Fruit fly (Drosophila melanogaster) whole organism, embryonic: ENCODE results near the gene Ada2a.
A peak's percentile ranks its signal among the peaks of the same experiment; 100 is the strongest.

Source experiments
- BEAF-32 ChIP-seq: fragments of 200-800 bp; sonication (Bioruptor generic); optimal IDR thresholded peaks from 3 replicates; lab custom pipeline; 2017; ENCODE audit warnings: missing biosample characterization, missing genetic modification characterization, mild to moderate bottlenecking, moderate library complexity, missing genetic modification reagents
- Bdp1 ChIP-seq: fragments of 200-800 bp; sonication (Bioruptor generic); optimal IDR thresholded peaks from 3 replicates; lab custom pipeline; 2016; ENCODE audit warnings: missing biosample characterization, missing genetic modification characterization
- CG10321 ChIP-seq: fragments of 200-800 bp; sonication (Bioruptor generic); IDR thresholded peaks from 2 replicates; pipeline ENCODE4 v1.3.6; 2022; ENCODE audit warnings: missing biosample characterization, missing genetic modification characterization
- CG10543 ChIP-seq: fragments of 200-800 bp; sonication (Bioruptor generic); optimal IDR thresholded peaks from 3 replicates; lab custom pipeline; 2017; ENCODE audit warnings: missing biosample characterization, mild to moderate bottlenecking, missing genetic modification characterization, moderate library complexity
- CG10979 ChIP-seq: fragments of 200-800 bp; sonication (Bioruptor generic); optimal IDR thresholded peaks from 2 replicates; lab custom pipeline; 2018; ENCODE audit warnings: missing biosample characterization, mild to moderate bottlenecking, missing genetic modification characterization, moderate library complexity
- CG11398 ChIP-seq: fragments of 200-800 bp; sonication (Bioruptor generic); optimal IDR thresholded peaks from 2 replicates; lab custom pipeline; 2016; ENCODE audit warnings: missing biosample characterization, missing genetic modification characterization
- CG13287 ChIP-seq: fragments of 200-800 bp; sonication (Bioruptor generic); IDR thresholded peaks from 2 replicates; pipeline ENCODE4 v1.3.6; 2022; ENCODE audit warnings: missing biosample characterization, missing genetic modification characterization; ENCODE audit not compliant: partially characterized antibody
- CG14710 ChIP-seq: fragments of 200-800 bp; sonication (Bioruptor generic); optimal IDR thresholded peaks from 3 replicates; lab custom pipeline; 2019; ENCODE audit warnings: missing biosample characterization, mild to moderate bottlenecking, missing genetic modification characterization, moderate library complexity
- CG15601 ChIP-seq: fragments of 200-800 bp; sonication (Bioruptor generic); optimal IDR thresholded peaks from 3 replicates; lab custom pipeline; 2019; ENCODE audit warnings: missing biosample characterization, mild to moderate bottlenecking, missing genetic modification characterization, moderate library complexity
- CG2116 ChIP-seq: fragments of 200-800 bp; sonication (Bioruptor generic); optimal IDR thresholded peaks from 3 replicates; lab custom pipeline; 2018; ENCODE audit warnings: missing biosample characterization, mild to moderate bottlenecking, missing genetic modification characterization
- CG31441 ChIP-seq: fragments of 200-800 bp; sonication (Bioruptor generic); IDR thresholded peaks from 2 replicates; pipeline ENCODE4 v1.3.6; 2022; ENCODE audit warnings: missing biosample characterization, missing genetic modification characterization
- CG32532 ChIP-seq: fragments of 200-800 bp; sonication (Bioruptor generic); IDR thresholded peaks from 2 replicates; pipeline ENCODE4 v1.3.6; 2022; ENCODE audit warnings: missing biosample characterization, missing genetic modification characterization
- CG33557 ChIP-seq: fragments of 200-800 bp; sonication (Bioruptor generic); optimal IDR thresholded peaks from 2 replicates; lab custom pipeline; 2019; ENCODE audit warnings: missing biosample characterization, mild to moderate bottlenecking, missing genetic modification characterization, moderate library complexity
- CG3838 ChIP-seq: fragments of 200-800 bp; sonication (Bioruptor generic); optimal IDR thresholded peaks from 3 replicates; lab custom pipeline; 2016; ENCODE audit warnings: missing biosample characterization, missing genetic modification characterization
- CG3995 ChIP-seq: fragments of 200-800 bp; sonication (Bioruptor generic); optimal IDR thresholded peaks from 3 replicates; lab custom pipeline; 2016; ENCODE audit warnings: missing biosample characterization, missing genetic modification characterization
- CG42726 ChIP-seq: fragments of 200-800 bp; sonication (Bioruptor generic); IDR thresholded peaks from 2 replicates; pipeline ENCODE4 v1.3.6; 2022; ENCODE audit warnings: missing biosample characterization, missing genetic modification characterization; ENCODE audit not compliant: partially characterized antibody
- CG4404 ChIP-seq: fragments of 200-800 bp; sonication (Bioruptor generic); IDR thresholded peaks from 2 replicates; pipeline ENCODE4 v1.3.6; 2022; ENCODE audit warnings: missing biosample characterization, missing genetic modification characterization
- CG5180 ChIP-seq: fragments of 200-800 bp; sonication (Bioruptor generic); optimal IDR thresholded peaks from 3 replicates; lab custom pipeline; 2017; ENCODE audit warnings: missing biosample characterization, missing genetic modification characterization, mild to moderate bottlenecking, moderate library complexity, missing genetic modification reagents
- CG7786 ChIP-seq: fragments of 200-800 bp; sonication (Bioruptor generic); optimal IDR thresholded peaks from 2 replicates; lab custom pipeline; 2016; ENCODE audit warnings: missing biosample characterization, missing genetic modification characterization
- D ChIP-seq, 2 experiments: fragments of 200-800 bp in 1 of 2; fragments of >200 bp in 1 of 2; sonication (Bioruptor generic) in 1 of 2; optimal IDR thresholded peaks; 2 replicates in 1 of 2; 3 replicates in 1 of 2; lab custom pipeline; 2017; ENCODE audit warnings: mild to moderate bottlenecking in 1 of 2, missing biosample characterization in 1 of 2, missing genetic modification characterization in 1 of 2, missing genetic modification reagents in 1 of 2
- Dbx ChIP-seq: fragments of 200-800 bp; sonication (Bioruptor generic); IDR thresholded peaks from 3 replicates; pipeline ENCODE4 v1.3.6; 2022; ENCODE audit warnings: missing biosample characterization, missing genetic modification characterization
- Doc3 ChIP-seq: fragments of 200-800 bp; sonication (Bioruptor generic); IDR thresholded peaks from 3 replicates; pipeline ENCODE4 v1.3.6; 2022; ENCODE audit warnings: missing biosample characterization, missing genetic modification characterization; ENCODE audit not compliant: partially characterized antibody
- Dp ChIP-seq: fragments of 200-800 bp; sonication (Bioruptor generic); optimal IDR thresholded peaks from 2 replicates; lab custom pipeline; 2018; ENCODE audit warnings: missing biosample characterization, mild to moderate bottlenecking, missing genetic modification characterization, moderate library complexity
- GATAe ChIP-seq: fragments of 200-800 bp; sonication (Bioruptor generic); conservative IDR thresholded peaks from 2 replicates; pipeline ENCODE4 v1.3.6; 2022; ENCODE audit warnings: missing biosample characterization, missing genetic modification characterization
- MTF-1 ChIP-seq: fragments of 200-800 bp; sonication (Bioruptor generic); optimal IDR thresholded peaks from 2 replicates; lab custom pipeline; 2018; ENCODE audit warnings: missing biosample characterization, mild to moderate bottlenecking, missing genetic modification characterization, borderline replicate concordance
- Optix ChIP-seq: fragments of 200-800 bp; sonication (Bioruptor generic); IDR thresholded peaks from 3 replicates; pipeline ENCODE4 v1.3.6; 2022; ENCODE audit warnings: missing biosample characterization, missing genetic modification characterization
- PHDP ChIP-seq: fragments of 200-800 bp; sonication (Bioruptor generic); optimal IDR thresholded peaks from 3 replicates; lab custom pipeline; 2018; ENCODE audit warnings: missing biosample characterization, mild to moderate bottlenecking, missing genetic modification characterization, moderate library complexity
- YL-1 ChIP-seq: fragments of 200-800 bp; sonication (Bioruptor generic); optimal IDR thresholded peaks from 3 replicates; lab custom pipeline; 2017; ENCODE audit warnings: missing biosample characterization, mild to moderate bottlenecking, missing genetic modification characterization
- ato ChIP-seq: fragments of 200-800 bp; sonication (Bioruptor generic); IDR thresholded peaks from 2 replicates; pipeline ENCODE4 v1.3.6; 2022; ENCODE audit warnings: missing biosample characterization, missing genetic modification characterization; ENCODE audit not compliant: partially characterized antibody
- bowl ChIP-seq: fragments of 200-800 bp; sonication (Bioruptor generic); IDR thresholded peaks from 2 replicates; pipeline ENCODE4 v1.3.6; 2022; ENCODE audit warnings: missing biosample characterization, missing genetic modification characterization
- chif ChIP-seq, 2 experiments: fragments of 200-800 bp; sonication (Bioruptor generic); optimal IDR thresholded peaks; 3 replicates each; lab custom pipeline; 2016; ENCODE audit warnings: missing biosample characterization in 2 of 2, missing genetic modification characterization in 2 of 2
- dm ChIP-seq: fragments of 200-800 bp; sonication (Bioruptor generic); optimal IDR thresholded peaks from 3 replicates; lab custom pipeline; 2016; ENCODE audit warnings: missing biosample characterization, missing genetic modification characterization
- dpn ChIP-seq, 2 experiments: fragments of 200-800 bp; sonication (Bioruptor generic); optimal IDR thresholded peaks; 3 replicates each; lab custom pipeline; 2016; ENCODE audit warnings: missing biosample characterization in 2 of 2, missing genetic modification characterization in 2 of 2
- exex ChIP-seq: fragments of 200-800 bp; sonication (Bioruptor generic); optimal IDR thresholded peaks from 4 replicates; lab custom pipeline; 2018; ENCODE audit warnings: missing biosample characterization, mild to moderate bottlenecking, missing genetic modification characterization, moderate library complexity
- gfzf ChIP-seq: fragments of 200-800 bp; sonication (Bioruptor generic); optimal IDR thresholded peaks from 2 replicates; lab custom pipeline; 2016; ENCODE audit warnings: missing biosample characterization, mild to moderate bottlenecking, missing genetic modification characterization, moderate library complexity
- gro ChIP-seq: fragments of 200-800 bp; sonication (Bioruptor generic); optimal IDR thresholded peaks from 2 replicates; lab custom pipeline; 2016; ENCODE audit warnings: missing biosample characterization, missing genetic modification characterization
- her ChIP-seq: fragments of 200-800 bp; sonication (Bioruptor generic); optimal IDR thresholded peaks from 2 replicates; lab custom pipeline; 2016; ENCODE audit warnings: missing biosample characterization, missing genetic modification characterization
- insv ChIP-seq, 2 experiments: fragments of 200-800 bp; sonication (Bioruptor generic); optimal IDR thresholded peaks; 3 replicates each; lab custom pipeline; 2016 to 2018; ENCODE audit warnings: missing biosample characterization in 2 of 2, missing genetic modification characterization in 2 of 2
- klu ChIP-seq: fragments of 200-800 bp; sonication (Bioruptor generic); IDR thresholded peaks from 2 replicates; pipeline ENCODE4 v1.3.6; 2022; ENCODE audit warnings: missing biosample characterization, missing genetic modification characterization
- nmo ChIP-seq: fragments of 200-800 bp; sonication (Bioruptor generic); optimal IDR thresholded peaks from 2 replicates; lab custom pipeline; 2018; ENCODE audit warnings: missing biosample characterization, mild to moderate bottlenecking, missing genetic modification characterization, moderate library complexity
- onecut ChIP-seq: fragments of 200-800 bp; sonication (Bioruptor generic); IDR thresholded peaks from 2 replicates; pipeline ENCODE4 v1.3.6; 2022; ENCODE audit warnings: missing biosample characterization, missing genetic modification characterization
- p53 ChIP-seq: fragments of 200-800 bp; sonication (Bioruptor generic); optimal IDR thresholded peaks from 2 replicates; lab custom pipeline; 2016; ENCODE audit warnings: missing biosample characterization, missing genetic modification characterization
- slbo ChIP-seq: fragments of 200-800 bp; sonication (Bioruptor generic); IDR thresholded peaks from 2 replicates; pipeline ENCODE4 v1.3.6; 2022; ENCODE audit warnings: missing biosample characterization, missing genetic modification characterization
- stwl ChIP-seq: fragments of 200-800 bp; sonication (Bioruptor generic); optimal IDR thresholded peaks from 3 replicates; lab custom pipeline; 2018; ENCODE audit warnings: missing biosample characterization, mild to moderate bottlenecking, missing genetic modification characterization, moderate library complexity
- tin ChIP-seq: fragments of 200-800 bp; sonication (Bioruptor generic); optimal IDR thresholded peaks from 3 replicates; lab custom pipeline; 2016; ENCODE audit warnings: missing biosample characterization, missing genetic modification characterization
- trh ChIP-seq: fragments of 200-800 bp; sonication (Bioruptor generic); optimal IDR thresholded peaks from 2 replicates; lab custom pipeline; 2016; ENCODE audit warnings: missing biosample characterization, missing genetic modification characterization
- tup ChIP-seq: fragments of 200-800 bp; sonication (Bioruptor generic); optimal IDR thresholded peaks from 2 replicates; lab custom pipeline; 2016; ENCODE audit warnings: missing biosample characterization, mild to moderate bottlenecking, missing genetic modification characterization, moderate library complexity
- unc-4 ChIP-seq: fragments of 200-800 bp; sonication (Bioruptor generic); IDR thresholded peaks from 2 replicates; pipeline ENCODE4 v1.3.6; 2022; ENCODE audit warnings: missing biosample characterization, missing genetic modification characterization; ENCODE audit not compliant: partially characterized antibody
- wor ChIP-seq: fragments of 200-800 bp; sonication (Bioruptor generic); IDR thresholded peaks from 2 replicates; pipeline ENCODE4 v1.3.6; 2022; ENCODE audit warnings: missing biosample characterization, missing genetic modification characterization
- zfh1 ChIP-seq: fragments of 200-800 bp; sonication (Bioruptor generic); IDR thresholded peaks from 3 replicates; pipeline ENCODE4 v1.3.6; 2022; ENCODE audit warnings: missing biosample characterization, missing genetic modification characterization

Gene Ada2a

dm6 chr3R:18283441-18283840 is 28.2 kb upstream of the Ada2a start, which contains the start of the genes CG14312 and CG8064 (continued):
- TF ChIP-seq CG2116 (GFP tag; lab: Kevin White, UChicago) (peak; percentile 76), Bdp1 (GFP tag; lab: Kevin White, UChicago) (no peak), CG11398 (GFP tag; lab: Kevin White, UChicago) (no peak), CG4404 (no peak), CG7786 (no peak), PHDP (tag; lab: Kevin White, UChicago) (no peak), gro (GFP tag; lab: Kevin White, UChicago) (peak; percentile 10), klu (GFP tag; lab: Robert Waterston, UW) (no peak), GATAe (no peak), stwl (tag; lab: Kevin White, UChicago) (peak; percentile 73), CG13287 (GFP tag; lab: Robert Waterston, UW) (peak; percentile 81), chif (GFP tag; optimal IDR thresholded peaks at IDR 0.05; lab: Kevin White, UChicago) (no peak), gfzf (GFP tag; lab: Kevin White, UChicago) (peak; percentile 25), insv (GFP tag; optimal IDR thresholded peaks at IDR 0.05; lab: Kevin White, UChicago) (no peak), CG31441 (no peak), Optix (GFP tag; lab: Robert Waterston, UW) (no peak), dm (GFP tag; lab: Kevin White, UChicago) (peak; percentile 95), CG32532 (GFP tag; lab: Robert Waterston, UW) (no peak), CG14710 (tag; lab: Kevin White, UChicago) (peak; percentile 32), slbo (GFP tag; lab: Robert Waterston, UW) (no peak), CG3838 (no peak), trh (no peak), CG3995 (GFP tag; lab: Kevin White, UChicago) (peak; percentile 76), Dbx (GFP tag; lab: Robert Waterston, UW) (peak; percentile 8; the same call in 1 of the 3 replicates), unc-4 (GFP tag; lab: Robert Waterston, UW) (peak; percentile 66), CG42726 (GFP tag; lab: Robert Waterston, UW) (peak; percentile 13; the same call in 1 of the 2 replicates), CG15601 (tag; lab: Kevin White, UChicago) (peak; percentile 4), CG10543 (GFP tag; lab: Kevin White, UChicago) (no peak), MTF-1 (GFP tag; lab: Kevin White, UChicago) (no peak), tin (GFP tag; lab: Kevin White, UChicago) (no peak), exex (tag; lab: Kevin White, UChicago) (no peak), Doc3 (peak; percentile 21; the same call in 1 of the 3 replicates), ato (GFP tag; lab: Robert Waterston, UW) (peak; percentile 54; the same call in 1 of the 2 replicates), bowl (GFP tag; lab: Robert Waterston, UW) (no peak), tup (GFP tag; lab: Kevin White, UChicago) (no peak), YL-1 (peak; percentile 93), nmo (peak; percentile 30), her (GFP tag; lab: Kevin White, UChicago) (peak; percentile 12), Dp (GFP tag; lab: Kevin White, UChicago) (peak; percentile 81), D (optimal IDR thresholded peaks at IDR 0.05; lab: Kevin White, UChicago) (no peak), D (GFP tag; optimal IDR thresholded peaks at IDR 0.05; lab: Kevin White, UChicago) (no peak), wor (GFP tag; lab: Robert Waterston, UW) (no peak), CG5180 (GFP tag; lab: Kevin White, UChicago) (no peak), dpn (GFP tag; optimal IDR thresholded peaks at IDR 0.05; lab: Kevin White, UChicago) (no peak), BEAF-32 (GFP tag; lab: Kevin White, UChicago) (peak; percentile 77), CG10321 (GFP tag; lab: Robert Waterston, UW) (no peak), CG33557 (GFP tag; lab: Kevin White, UChicago) (no peak), p53 (no peak), zfh1 (GFP tag; lab: Robert Waterston, UW) (0 out of 3 replicates have a peak, but pooled peaks have one; percentile 15), CG10979 (tag; lab: Kevin White, UChicago) (no peak), onecut (GFP tag; lab: Robert Waterston, UW) (peak; percentile 48)
